Worm (Caenorhabditis elegans): Measurements from ENCODE around the gene kel-3.
A peak's percentile ranks its signal among the peaks of the same experiment; 100 is the strongest.

The kel-3 gene

DNA sequence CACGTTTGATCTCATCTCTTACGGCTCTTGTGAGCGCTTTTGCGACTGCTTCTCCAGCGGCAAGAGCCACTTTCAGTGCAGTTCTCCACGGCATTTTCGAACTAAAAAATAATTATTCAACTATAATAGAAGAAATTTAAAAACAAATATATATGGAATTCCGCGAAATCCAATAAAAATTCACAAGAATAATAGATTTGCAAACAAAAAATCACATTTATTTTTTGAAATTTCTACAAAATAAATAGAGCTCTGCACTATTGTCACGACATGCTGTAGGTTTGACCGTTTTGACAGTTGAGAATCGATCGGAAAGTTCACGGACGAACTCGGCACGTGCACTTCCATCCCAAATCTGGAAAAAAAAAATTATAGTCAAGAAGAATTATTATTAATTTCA, 29.1 kb upstream of the kel-3 start, which contains the start of gene F45G2.8:
F45G2.8 (minus strand) TSS at position 101 of the 400 bp plus-strand sequence.
- TF ChIP-seq hlh-30 (tag; optimal IDR thresholded peaks at IDR 0.05; ENCODE audit: insufficient read depth) (no peak), gmeb-2 (tag; optimal IDR thresholded peaks at IDR 0.05) (no peak), eyg-1 (tag; optimal IDR thresholded peaks at IDR 0.05) (no peak), hlh-8 (tag; optimal IDR thresholded peaks at IDR 0.05) (no peak), unc-86 (tag; optimal IDR thresholded peaks at IDR 0.05) (no peak), syd-9 (tag; optimal IDR thresholded peaks at IDR 0.05) (no peak), pqm-1 (tag; optimal IDR thresholded peaks at IDR 0.05) (no peak), ceh-31 (tag; optimal IDR thresholded peaks at IDR 0.05) (no peak), madf-2 (tag; optimal IDR thresholded peaks at IDR 0.05) (no peak), pha-2 (tag; optimal IDR thresholded peaks at IDR 0.05) (no peak), unc-55 (GFP tag; optimal IDR thresholded peaks at IDR 0.05) (no peak), ama-1 (optimal IDR thresholded peaks at IDR 0.05) (no peak), T23F11.4 (GFP tag; optimal IDR thresholded peaks at IDR 0.05) (no peak), ceh-30 (tag; optimal IDR thresholded peaks at IDR 0.05) (no peak), hlh-6 (tag; optimal IDR thresholded peaks at IDR 0.05) (no peak), ceh-18 (tag; optimal IDR thresholded peaks at IDR 0.05) (no peak), sdc-2 (tag; optimal IDR thresholded peaks at IDR 0.05) (no peak), pha-4 (tag; optimal IDR thresholded peaks at IDR 0.05) (no peak), pax-1 (tag; optimal IDR thresholded peaks at IDR 0.05) (no peak), elt-2 (tag; optimal IDR thresholded peaks at IDR 0.05) (no peak)

DNA sequence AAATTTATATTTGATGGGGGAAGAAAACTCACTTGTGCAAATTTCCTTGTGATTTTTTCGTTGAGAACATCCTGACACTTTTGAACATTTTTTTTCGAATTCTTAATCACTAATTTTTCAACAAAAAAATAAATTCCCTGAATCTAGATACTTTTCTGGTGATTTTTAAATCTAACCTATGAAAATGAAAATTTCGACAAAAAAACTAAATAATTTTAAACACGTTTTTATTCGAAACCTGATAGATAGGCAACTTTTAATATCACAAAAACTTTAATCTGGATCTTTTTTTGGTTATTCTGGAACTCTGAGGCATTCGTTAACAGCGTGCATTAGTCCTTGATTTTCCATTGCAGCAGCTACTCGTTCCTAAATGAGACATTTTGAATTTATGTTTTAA, 27.8 kb upstream of the kel-3 start, which contains the start of gene F45G2.9:
F45G2.9 (minus strand) TSS at position 101 of the 400 bp plus-strand sequence.
- no peak for TF ChIP-seq gmeb-2 (tag; optimal IDR thresholded peaks at IDR 0.05)
- no peak for TF ChIP-seq lim-6 (tag; optimal IDR thresholded peaks at IDR 0.05)

ce11 chrIII:13439415-13439814, 25.2 kb upstream of the kel-3 start, which contains the start of gene ciao-2B:
Gene ciao-2B, minus strand, starts transcription at chrIII:13439544.
- no peak for TF ChIP-seq ceh-18 (tag; optimal IDR thresholded peaks at IDR 0.05)
- TF ChIP-seq ref-2 (tag; optimal IDR thresholded peaks at IDR 0.05), result no peak
- TF ChIP-seq ceh-31 (tag; optimal IDR thresholded peaks at IDR 0.05), result peak; percentile 66
- no peak for TF ChIP-seq dve-1 (tag; optimal IDR thresholded peaks at IDR 0.05)
- no peak for TF ChIP-seq gmeb-2 (tag; optimal IDR thresholded peaks at IDR 0.05)
- peak; percentile 25 for TF ChIP-seq ceh-2 (tag; optimal IDR thresholded peaks at IDR 0.05)
- peak; percentile 5 for TF ChIP-seq tbx-7 (tag; optimal IDR thresholded peaks at IDR 0.05)
- no peak for TF ChIP-seq pros-1 (tag; optimal IDR thresholded peaks at IDR 0.05)
- peak; percentile 70 for TF ChIP-seq C08G9.2 (tag; optimal IDR thresholded peaks at IDR 0.05)
- TF ChIP-seq ets-4 (tag; optimal IDR thresholded peaks at IDR 0.05), result peak; percentile 62
- no peak for TF ChIP-seq pax-1 (tag; optimal IDR thresholded peaks at IDR 0.05)
- no peak for TF ChIP-seq ceh-48 (tag; optimal IDR thresholded peaks at IDR 0.05)
- TF ChIP-seq unc-55 (GFP tag; optimal IDR thresholded peaks at IDR 0.05), result no peak
- no peak for TF ChIP-seq elt-2 (tag; optimal IDR thresholded peaks at IDR 0.05)
- peak; percentile 28 for TF ChIP-seq hlh-8 (tag; optimal IDR thresholded peaks at IDR 0.05)

DNA sequence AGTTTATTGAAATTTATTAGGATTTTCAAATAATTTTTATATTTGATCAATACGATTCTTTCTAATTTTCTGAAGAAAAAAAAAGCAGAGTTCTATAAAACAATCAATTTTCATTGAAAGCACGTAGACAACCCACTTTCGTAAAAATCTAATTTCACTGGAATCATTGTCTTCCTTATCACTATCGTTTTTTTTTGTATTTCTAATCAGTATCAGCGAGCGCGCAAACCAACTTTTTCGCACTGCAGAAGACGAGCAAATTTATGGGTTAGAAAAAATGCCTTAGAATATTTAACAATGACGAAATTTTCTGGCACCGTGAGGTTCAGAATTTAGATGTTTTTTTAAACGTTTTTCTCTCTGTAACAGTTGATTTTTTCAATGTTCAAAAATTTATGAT, 11.8 kb upstream of the kel-3 start:
- TF ChIP-seq ceh-24 (tag; optimal IDR thresholded peaks at IDR 0.05) (no peak), lin-11 (tag; optimal IDR thresholded peaks at IDR 0.05) (no peak), ceh-34 (tag; optimal IDR thresholded peaks at IDR 0.05) (no peak), elt-4 (tag; optimal IDR thresholded peaks at IDR 0.05) (no peak), ceh-45 (GFP tag; IDR thresholded peaks at IDR 0.05) (no peak), K02D7.2 (tag; optimal IDR thresholded peaks at IDR 0.05) (no peak), sox-2 (GFP tag; IDR thresholded peaks at IDR 0.05) (no peak)

DNA sequence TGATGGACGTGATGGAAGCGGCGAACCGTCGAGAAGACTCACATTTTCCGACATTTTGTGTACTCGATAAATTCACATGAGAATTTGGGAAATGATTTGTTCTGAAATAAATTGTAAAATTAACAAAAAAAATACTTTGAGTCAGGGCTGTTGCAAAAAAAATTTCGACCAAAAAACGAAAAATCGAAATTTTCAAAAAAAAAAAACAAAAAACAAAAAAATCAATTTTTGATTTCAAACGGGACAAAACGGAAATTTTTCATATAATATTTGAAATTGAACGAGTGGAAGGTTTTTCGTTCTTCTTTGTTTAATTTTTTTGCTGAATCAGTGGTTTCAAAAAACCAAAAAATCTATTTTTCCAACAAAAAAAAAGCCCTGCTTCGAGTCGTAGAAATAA, 9.4 kb upstream of the kel-3 start, which contains the start of gene cua-1:
cua-1 (minus strand) TSS at position 101 of the 400 bp plus-strand sequence.
- TF ChIP-seq nhr-232 (tag; optimal IDR thresholded peaks at IDR 0.05) (no peak), ztf-16 (tag; optimal IDR thresholded peaks at IDR 0.05) (no peak), K02D7.2 (tag; optimal IDR thresholded peaks at IDR 0.05) (no peak), ceh-24 (tag; optimal IDR thresholded peaks at IDR 0.05) (no peak), dmd-4 (tag; optimal IDR thresholded peaks at IDR 0.05; ENCODE audit: borderline replicate concordance) (no peak), ahr-1 (tag; optimal IDR thresholded peaks at IDR 0.05) (no peak)

All from whole organism, late embryonic.